Fruit fly (Drosophila melanogaster): Measurements from ENCODE around the gene CG7857.

DNA sequence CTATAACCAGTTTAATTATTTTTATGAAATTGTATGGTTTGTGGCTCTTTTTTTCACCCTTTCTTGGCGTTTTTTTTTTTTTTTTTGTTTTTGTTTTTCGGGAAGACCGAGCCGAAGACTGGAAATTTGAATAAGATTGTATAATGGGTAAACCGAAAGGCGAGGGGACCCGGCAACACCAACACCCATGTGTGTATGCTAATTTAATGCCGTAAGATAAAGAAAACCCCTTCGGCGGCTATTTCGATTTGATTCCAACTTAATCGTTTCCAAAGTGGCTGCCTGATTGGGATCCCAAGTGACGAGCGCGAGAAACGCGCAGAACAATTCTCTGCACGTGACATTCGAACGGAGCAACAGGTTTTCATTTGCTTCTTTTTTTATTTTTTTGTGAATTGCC, 38.8 kb upstream of the CG7857 start:
- TF ChIP-seq CG3995 (GFP tag; optimal IDR thresholded peaks at IDR 0.05) (no peak), CG34224 (GFP tag; IDR thresholded peaks at IDR 0.05; ENCODE audit: partially characterized antibody) (no peak), scrt (GFP tag; optimal IDR thresholded peaks at IDR 0.05) (no peak), dati (GFP tag; IDR thresholded peaks at IDR 0.05) (no peak), odd (GFP tag; optimal IDR thresholded peaks at IDR 0.05) (no peak), al (GFP tag; IDR thresholded peaks at IDR 0.05) (no peak), CG1792 (GFP tag; optimal IDR thresholded peaks at IDR 0.05) (no peak)
